Worm (Caenorhabditis elegans) whole organism, L4/young adult: ENCODE measurements around the gene alx-1.

Experiments
- dao-5 ChIP-seq: sonication (generic microtip); optimal IDR thresholded peaks from 2 replicates; lab custom pipeline; 2016; ENCODE audit warnings: missing genotype, missing genetic modification characterization, moderate library complexity, missing compliant biosample characterization
- him-1 ChIP-seq: sonication (generic microtip); optimal IDR thresholded peaks from 2 replicates; lab custom pipeline; 2016; ENCODE audit warnings: missing genotype, missing genetic modification reagents, missing genetic modification characterization, missing compliant biosample characterization

- TF ChIP-seq him-1 (no peak), dao-5 (tag; lab: Kevin White, UChicago) (no peak)
Observed at ce11 chrIII:9973765-9974164, 16.6 kb downstream of the alx-1 start, which contains the start of gene R10E12.2.
